Fruit fly (Drosophila melanogaster) whole organism, embryonic: ENCODE measurements around the gene CG4730.

ENCODE experiments used
- ATbp ChIP-seq: fragments of 200-800 bp; sonication (Bioruptor generic); optimal IDR thresholded peaks from 2 replicates; lab custom pipeline; 2017; ENCODE audit warnings: missing biosample characterization, mild to moderate bottlenecking, missing genetic modification characterization, missing genetic modification reagents
- Abd-B ChIP-seq: fragments of 200-800 bp; sonication (Bioruptor generic); optimal IDR thresholded peaks from 2 replicates; lab custom pipeline; 2018; ENCODE audit warnings: missing biosample characterization, mild to moderate bottlenecking, missing genetic modification characterization, moderate library complexity
- Atf3 ChIP-seq: fragments of 200-800 bp; sonication (Bioruptor generic); optimal IDR thresholded peaks from 3 replicates; lab custom pipeline; 2016; ENCODE audit warnings: missing biosample characterization, missing genetic modification characterization
- BtbVII ChIP-seq: fragments of 200-800 bp; sonication (Bioruptor generic); optimal IDR thresholded peaks from 3 replicates; lab custom pipeline; 2017; ENCODE audit warnings: missing biosample characterization, mild to moderate bottlenecking, missing genetic modification characterization
- CG10209 ChIP-seq: fragments of 200-800 bp; sonication (Bioruptor generic); optimal IDR thresholded peaks from 3 replicates; lab custom pipeline; 2017; ENCODE audit warnings: missing biosample characterization, mild to moderate bottlenecking, missing genetic modification characterization, missing genetic modification reagents
- CG10267 ChIP-seq: fragments of 200-800 bp; sonication (Bioruptor generic); optimal IDR thresholded peaks from 2 replicates; lab custom pipeline; 2018; ENCODE audit warnings: missing biosample characterization, mild to moderate bottlenecking, missing genetic modification characterization, moderate library complexity
- CG1233 ChIP-seq: fragments of 200-800 bp; sonication (Bioruptor generic); optimal IDR thresholded peaks from 4 replicates; lab custom pipeline; 2018; ENCODE audit warnings: missing biosample characterization, mild to moderate bottlenecking, missing genetic modification characterization
- CG13894 ChIP-seq: fragments of 200-800 bp; sonication (Bioruptor generic); optimal IDR thresholded peaks from 3 replicates; lab custom pipeline; 2018; ENCODE audit warnings: missing biosample characterization, mild to moderate bottlenecking, missing genetic modification characterization, moderate library complexity
- CG1529 ChIP-seq: fragments of 200-800 bp; sonication (Bioruptor generic); optimal IDR thresholded peaks from 3 replicates; lab custom pipeline; 2018; ENCODE audit warnings: missing biosample characterization, missing genetic modification characterization
- CG16863 ChIP-seq: fragments of 200-800 bp; sonication (Bioruptor generic); optimal IDR thresholded peaks from 3 replicates; lab custom pipeline; 2016; ENCODE audit warnings: missing biosample characterization, missing genetic modification characterization
- CG17612 ChIP-seq: fragments of 200-800 bp; sonication (Bioruptor generic); IDR thresholded peaks from 2 replicates; pipeline ENCODE4 v1.3.6; 2022; ENCODE audit warnings: missing biosample characterization, missing genetic modification characterization
- CG18619 ChIP-seq: fragments of 200-800 bp; sonication (Bioruptor generic); optimal IDR thresholded peaks from 3 replicates; lab custom pipeline; 2017; ENCODE audit warnings: missing biosample characterization, mild to moderate bottlenecking, missing genetic modification characterization
- CG2129 ChIP-seq: fragments of 200-800 bp; sonication (Bioruptor generic); IDR thresholded peaks from 2 replicates; pipeline ENCODE4 v1.3.6; 2022; ENCODE audit warnings: missing biosample characterization, missing genetic modification characterization; ENCODE audit not compliant: partially characterized antibody
- CG34224 ChIP-seq: fragments of 200-800 bp; sonication (Bioruptor generic); IDR thresholded peaks from 3 replicates; pipeline ENCODE4 v1.3.6; 2022; ENCODE audit warnings: missing biosample characterization, missing genetic modification characterization; ENCODE audit not compliant: partially characterized antibody
- CG3726 ChIP-seq: fragments of 200-800 bp; sonication (Bioruptor generic); IDR thresholded peaks from 3 replicates; pipeline ENCODE4, ENCODE4 v1.3.6; 2022; ENCODE audit warnings: missing biosample characterization, missing genetic modification characterization
- CG43689 ChIP-seq: fragments of 200-800 bp; sonication (Bioruptor generic); IDR thresholded peaks from 2 replicates; pipeline ENCODE4 v1.3.6; 2022; ENCODE audit warnings: missing biosample characterization, missing genetic modification characterization
- CG7271 ChIP-seq: fragments of 200-800 bp; sonication (Bioruptor generic); optimal IDR thresholded peaks from 2 replicates; lab custom pipeline; 2018; ENCODE audit warnings: missing biosample characterization, mild to moderate bottlenecking, missing genetic modification characterization, moderate library complexity
- CG9215 ChIP-seq: fragments of 200-800 bp; sonication (Bioruptor generic); IDR thresholded peaks from 2 replicates; pipeline ENCODE4 v1.3.6; 2022; ENCODE audit warnings: missing biosample characterization, missing genetic modification characterization
- Dbx ChIP-seq: fragments of 200-800 bp; sonication (Bioruptor generic); IDR thresholded peaks from 3 replicates; pipeline ENCODE4 v1.3.6; 2022; ENCODE audit warnings: missing biosample characterization, missing genetic modification characterization
- E2f2 ChIP-seq: fragments of 200-800 bp; sonication (Bioruptor generic); IDR thresholded peaks from 2 replicates; pipeline ENCODE4 v1.3.6; 2022; ENCODE audit warnings: missing biosample characterization, missing genetic modification characterization
- GATAe ChIP-seq: fragments of 200-800 bp; sonication (Bioruptor generic); conservative IDR thresholded peaks from 2 replicates; pipeline ENCODE4 v1.3.6; 2022; ENCODE audit warnings: missing biosample characterization, missing genetic modification characterization
- Hey ChIP-seq: fragments of 200-800 bp; sonication (Bioruptor generic); optimal IDR thresholded peaks from 3 replicates; lab custom pipeline; 2018; ENCODE audit warnings: missing biosample characterization, mild to moderate bottlenecking, missing genetic modification characterization
- Nf-YA ChIP-seq: fragments of 200-800 bp; sonication (Bioruptor generic); IDR thresholded peaks from 2 replicates; pipeline ENCODE4 v1.3.6; 2022; ENCODE audit warnings: missing biosample characterization, missing genetic modification characterization
- Opbp ChIP-seq: fragments of 200-800 bp; sonication (Bioruptor generic); IDR thresholded peaks from 3 replicates; pipeline ENCODE4 v1.3.6; 2022; ENCODE audit warnings: missing biosample characterization, missing genetic modification characterization; ENCODE audit not compliant: partially characterized antibody
- Sox100B ChIP-seq: fragments of 200-800 bp; sonication (Bioruptor generic); optimal IDR thresholded peaks from 3 replicates; lab custom pipeline; 2018; ENCODE audit warnings: missing biosample characterization, mild to moderate bottlenecking, missing genetic modification characterization
- Sry-β ChIP-seq: fragments of 200-800 bp; sonication (Bioruptor generic); optimal IDR thresholded peaks from 2 replicates; lab custom pipeline; 2018; ENCODE audit warnings: missing biosample characterization, mild to moderate bottlenecking, missing genetic modification characterization, moderate library complexity
- Ssrp ChIP-seq: fragments of 200-800 bp; sonication (Bioruptor generic); optimal IDR thresholded peaks from 2 replicates; lab custom pipeline; 2018; ENCODE audit warnings: missing biosample characterization, mild to moderate bottlenecking, missing genetic modification characterization, moderate library complexity
- TFAM ChIP-seq: fragments of 200-800 bp; sonication (Bioruptor generic); optimal IDR thresholded peaks from 2 replicates; lab custom pipeline; 2017; ENCODE audit warnings: missing biosample characterization, missing genetic modification characterization, inconsistent platforms
- Vsx1 ChIP-seq: fragments of 200-800 bp; sonication (Bioruptor generic); optimal IDR thresholded peaks from 2 replicates; lab custom pipeline; 2017; ENCODE audit warnings: missing biosample characterization, mild to moderate bottlenecking, missing genetic modification characterization, missing genetic modification reagents
- ab ChIP-seq: fragments of 200-800 bp; sonication (Bioruptor generic); optimal IDR thresholded peaks from 2 replicates; lab custom pipeline; 2016; ENCODE audit warnings: missing biosample characterization, missing genetic modification characterization
- bbx ChIP-seq: fragments of 200-800 bp; sonication (Bioruptor generic); IDR thresholded peaks from 2 replicates; pipeline ENCODE4 v1.3.6; 2022; ENCODE audit warnings: missing biosample characterization, missing genetic modification characterization; ENCODE audit not compliant: partially characterized antibody
- fd96Cb ChIP-seq: fragments of 200-800 bp; sonication (Bioruptor generic); optimal IDR thresholded peaks from 2 replicates; lab custom pipeline; 2018; ENCODE audit warnings: missing biosample characterization, mild to moderate bottlenecking, missing genetic modification characterization, moderate library complexity
- gcm2 ChIP-seq: fragments of 200-800 bp; sonication (Bioruptor generic); optimal IDR thresholded peaks from 2 replicates; lab custom pipeline; 2016; ENCODE audit warnings: missing biosample characterization, missing genetic modification characterization
- gt ChIP-seq: fragments of 200-800 bp; sonication (Bioruptor generic); IDR thresholded peaks from 2 replicates; pipeline ENCODE4 v1.3.6; 2022; ENCODE audit warnings: missing biosample characterization, missing genetic modification characterization
- ken ChIP-seq: fragments of 200-800 bp; sonication (Bioruptor generic); IDR thresholded peaks from 3 replicates; pipeline ENCODE4 v1.3.6; 2022; ENCODE audit warnings: missing biosample characterization, missing genetic modification characterization
- kni ChIP-seq: fragments of 200-800 bp; sonication (Bioruptor generic); optimal IDR thresholded peaks from 3 replicates; lab custom pipeline; 2017; ENCODE audit warnings: mild to moderate bottlenecking, missing biosample characterization, missing genetic modification reagents, missing genetic modification characterization
- lilli ChIP-seq: fragments of 200-800 bp; sonication (Bioruptor generic); optimal IDR thresholded peaks from 3 replicates; lab custom pipeline; 2016; ENCODE audit warnings: missing biosample characterization, missing genetic modification characterization
- otp ChIP-seq: fragments of 200-800 bp; sonication (Bioruptor generic); IDR thresholded peaks from 3 replicates; pipeline ENCODE4, ENCODE4 v1.3.6; 2022; ENCODE audit warnings: missing biosample characterization, missing genetic modification characterization
- pb ChIP-seq: fragments of 200-800 bp; sonication (Bioruptor generic); optimal IDR thresholded peaks from 3 replicates; lab custom pipeline; 2016; ENCODE audit warnings: missing biosample characterization, missing genetic modification characterization
- pum ChIP-seq: fragments of 200-800 bp; sonication (Bioruptor generic); optimal IDR thresholded peaks from 2 replicates; lab custom pipeline; 2016; ENCODE audit warnings: missing biosample characterization, missing genetic modification characterization
- pzg ChIP-seq: fragments of 200-800 bp; sonication (Bioruptor generic); optimal IDR thresholded peaks from 3 replicates; lab custom pipeline; 2018; ENCODE audit warnings: missing biosample characterization, mild to moderate bottlenecking, missing genetic modification characterization, moderate library complexity
- sc ChIP-seq, 3 experiments: fragments of >200 bp in 2 of 3; fragments of 200-800 bp in 1 of 3; sonication (Bioruptor generic) in 1 of 3; optimal IDR thresholded peaks; 2 replicates in 2 of 3; 3 replicates in 1 of 3; lab custom pipeline; 2017; ENCODE audit warnings: mild to moderate bottlenecking in 1 of 3, missing biosample characterization in 1 of 3, missing genetic modification characterization in 1 of 3, missing genetic modification reagents in 1 of 3
- scrt ChIP-seq: fragments of 200-800 bp; sonication (Bioruptor generic); optimal IDR thresholded peaks from 2 replicates; lab custom pipeline; 2018; ENCODE audit warnings: missing biosample characterization, mild to moderate bottlenecking, missing genetic modification characterization, moderate library complexity
- slou ChIP-seq: fragments of 200-800 bp; sonication (Bioruptor generic); optimal IDR thresholded peaks from 3 replicates; lab custom pipeline; 2016; ENCODE audit warnings: missing biosample characterization, missing genetic modification characterization
- tap ChIP-seq: fragments of 200-800 bp; optimal IDR thresholded peaks from 3 replicates; lab custom pipeline; 2019; ENCODE audit warnings: missing biosample characterization, mild to moderate bottlenecking, missing genetic modification characterization, moderate library complexity
- tin ChIP-seq: fragments of 200-800 bp; sonication (Bioruptor generic); optimal IDR thresholded peaks from 3 replicates; lab custom pipeline; 2016; ENCODE audit warnings: missing biosample characterization, missing genetic modification characterization
- ttk ChIP-seq: fragments of 200-800 bp; sonication (Bioruptor generic); IDR thresholded peaks from 2 replicates; pipeline ENCODE4 v2.1.2; 2022; ENCODE audit warnings: missing biosample characterization, missing genetic modification characterization
- zen ChIP-seq: fragments of 200-800 bp; sonication (Bioruptor generic); optimal IDR thresholded peaks from 3 replicates; lab custom pipeline; 2018; ENCODE audit warnings: missing biosample characterization, mild to moderate bottlenecking, missing genetic modification characterization, moderate library complexity

CG4730 gene

DNA sequence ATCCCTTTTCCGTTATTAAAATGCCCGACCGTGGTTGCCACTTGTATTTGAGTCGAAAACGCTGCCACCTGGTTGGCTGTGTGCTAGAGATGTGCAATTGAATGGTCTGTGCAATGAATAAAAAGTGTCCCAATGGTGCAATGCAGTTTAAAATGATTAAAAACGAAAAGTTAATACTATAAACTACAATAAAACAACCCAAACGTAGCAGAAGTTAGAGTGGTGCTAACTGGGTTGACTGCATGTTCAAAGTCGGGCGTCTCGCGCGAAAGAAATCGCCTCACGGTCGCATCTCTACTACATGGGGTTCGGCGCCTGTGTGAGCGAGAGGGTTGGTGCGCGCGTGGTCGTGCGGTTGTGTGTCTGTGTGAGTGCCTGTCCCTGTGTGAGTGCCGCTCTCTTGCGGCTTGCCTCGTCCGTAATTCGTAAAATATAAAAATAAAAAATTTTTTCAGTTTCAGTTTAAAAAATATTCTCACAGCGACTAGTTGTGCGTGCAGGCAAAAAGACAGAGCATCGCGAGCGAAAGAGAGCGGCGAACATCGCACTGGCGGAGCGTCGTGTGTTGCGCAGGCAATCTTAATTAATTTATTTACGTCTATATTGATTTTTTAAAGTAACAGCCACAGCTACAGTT is 31.5 kb downstream of the CG4730 start (continued):
- TF ChIP-seq CG1233 (GFP tag; lab: Kevin White, UChicago) = peak; percentile 90
- peak; percentile 63; the same call in 1 of the 2 replicates for TF ChIP-seq Nf-YA (GFP tag; lab: Robert Waterston, UW)
- TF ChIP-seq fd96Cb (tag; lab: Kevin White, UChicago) = peak; percentile 82
- TF ChIP-seq zen = peak; percentile 83
- TF ChIP-seq Sox100B (GFP tag; lab: Kevin White, UChicago) = peak; percentile 81
- peak; percentile 79 for TF ChIP-seq gt
- peak; percentile 86 for TF ChIP-seq Sry-β (GFP tag; lab: Kevin White, UChicago)
- TF ChIP-seq CG3726 (GFP tag; lab: Robert Waterston, UW) = peak; percentile 78; the same call in 1 of the 3 replicates
- TF ChIP-seq Abd-B (GFP tag; lab: Kevin White, UChicago) = peak; percentile 93
- peak; percentile 96 for TF ChIP-seq tin (GFP tag; lab: Kevin White, UChicago)
- peak; percentile 70 for TF ChIP-seq tap (tag; lab: Kevin White, UChicago)
- TF ChIP-seq ATbp (GFP tag; lab: Kevin White, UChicago) = peak; percentile 73
- TF ChIP-seq pum (GFP tag; lab: Kevin White, UChicago) = peak; percentile 96
- peak; percentile 73 for TF ChIP-seq Vsx1 (GFP tag; lab: Kevin White, UChicago)
- peak; percentile 84 for TF ChIP-seq Opbp (GFP tag; lab: Robert Waterston, UW)
- TF ChIP-seq Dbx (GFP tag; lab: Robert Waterston, UW) = peak; percentile 94
- peak; percentile 84 for TF ChIP-seq CG13894 (tag; lab: Kevin White, UChicago)
- peak; percentile 91 for TF ChIP-seq CG10209 (GFP tag; lab: Kevin White, UChicago)
- peak; percentile 74 for TF ChIP-seq TFAM (GFP tag; lab: Kevin White, UChicago)
- TF ChIP-seq CG34224 (GFP tag; lab: Robert Waterston, UW) = peak; percentile 86
- peak; percentile 68 for TF ChIP-seq CG1529 (GFP tag; lab: Kevin White, UChicago)
- TF ChIP-seq ab = peak; percentile 72
- peak; percentile 90 for TF ChIP-seq pb
- peak; percentile 75; the same call in 1 of the 2 replicates for TF ChIP-seq CG17612 (GFP tag; lab: Robert Waterston, UW)
- TF ChIP-seq pzg (GFP tag; lab: Kevin White, UChicago) = peak; percentile 91
- peak; percentile 90 for TF ChIP-seq CG18619 (GFP tag; lab: Kevin White, UChicago)
- peak; percentile 87 for TF ChIP-seq ttk (GFP tag; lab: Robert Waterston, UW)
- peak; percentile 94 for TF ChIP-seq CG9215 (GFP tag; lab: Robert Waterston, UW)
- TF ChIP-seq CG43689 (GFP tag; lab: Robert Waterston, UW) = 0 out of 2 replicates have a peak, but pooled peaks have one; percentile 40
- peak; percentile 91 for TF ChIP-seq ken
- peak; percentile 97 for TF ChIP-seq CG16863 (GFP tag; lab: Kevin White, UChicago)
- peak; percentile 90 for TF ChIP-seq Ssrp (tag; lab: Kevin White, UChicago)
- TF ChIP-seq CG2129 = peak; percentile 92
- TF ChIP-seq gcm2 (GFP tag; lab: Kevin White, UChicago) = peak; percentile 84
- peak; percentile 88 for TF ChIP-seq CG10267 (tag; lab: Kevin White, UChicago)
- TF ChIP-seq E2f2 = peak; percentile 95
- peak; percentile 97 for TF ChIP-seq lilli (GFP tag; lab: Kevin White, UChicago)
- peak; percentile 64 for TF ChIP-seq CG7271 (tag; lab: Kevin White, UChicago)
- peak; percentile 92 for TF ChIP-seq slou (GFP tag; lab: Kevin White, UChicago)
- peak; percentile 85 for TF ChIP-seq bbx (GFP tag; lab: Robert Waterston, UW)
- peak; percentile 92 for TF ChIP-seq kni (GFP tag; lab: Kevin White, UChicago)
- TF ChIP-seq scrt (GFP tag; lab: Kevin White, UChicago) = peak; percentile 80
- peak; percentile 89 for TF ChIP-seq otp (GFP tag; lab: Robert Waterston, UW)
- TF ChIP-seq Hey (tag; lab: Kevin White, UChicago) = peak; percentile 77
- no peak for TF ChIP-seq sc (optimal IDR thresholded peaks at IDR 0.05; lab: Kevin White, UChicago)
- peak; percentile 57 for TF ChIP-seq sc (GFP tag; optimal IDR thresholded peaks at IDR 0.05; lab: Kevin White, UChicago)
- TF ChIP-seq BtbVII (GFP tag; lab: Kevin White, UChicago) = peak; percentile 81
- peak; percentile 94 for TF ChIP-seq Atf3 (GFP tag; lab: Kevin White, UChicago)
- peak; percentile 50; the same call in 1 of the 2 replicates for TF ChIP-seq GATAe
